Worm (Caenorhabditis elegans): Measurements from ENCODE around the gene smrd-1.
A peak's percentile ranks its signal among the peaks of the same experiment; 100 is the strongest.

smrd-1 gene

ce11 chrIII:10432104-10432503 lies 3.7 kb downstream of the smrd-1 start (continued):
- TF ChIP-seq syd-9 (tag; optimal IDR thresholded peaks at IDR 0.05): peak; percentile 46
- no peak for TF ChIP-seq zip-5 (tag; optimal IDR thresholded peaks at IDR 0.05)
- TF ChIP-seq hlh-30 (tag; optimal IDR thresholded peaks at IDR 0.05; ENCODE audit: insufficient read depth): peak; percentile 66
- peak; percentile 64 for TF ChIP-seq che-1 (tag; optimal IDR thresholded peaks at IDR 0.05)
- TF ChIP-seq nhr-232 (tag; optimal IDR thresholded peaks at IDR 0.05): peak; percentile 41
- TF ChIP-seq sdc-2 (tag; optimal IDR thresholded peaks at IDR 0.05): peak; percentile 21
- no peak for TF ChIP-seq ceh-24 (tag; optimal IDR thresholded peaks at IDR 0.05)
- no peak for TF ChIP-seq elt-4 (tag; optimal IDR thresholded peaks at IDR 0.05)
- TF ChIP-seq ttx-3 (tag; optimal IDR thresholded peaks at IDR 0.05): peak; percentile 56
- TF ChIP-seq ets-4 (tag; optimal IDR thresholded peaks at IDR 0.05): no peak
- no peak for TF ChIP-seq ama-1 (optimal IDR thresholded peaks at IDR 0.05)
- TF ChIP-seq unc-3 (GFP tag; conservative IDR thresholded peaks at IDR 0.05): no peak
- TF ChIP-seq unc-3 (tag; optimal IDR thresholded peaks at IDR 0.05): no peak
- TF ChIP-seq unc-86 (tag; optimal IDR thresholded peaks at IDR 0.05): no peak
- TF ChIP-seq ceh-9 (tag; optimal IDR thresholded peaks at IDR 0.05): no peak
- no peak for TF ChIP-seq elt-2 (tag; optimal IDR thresholded peaks at IDR 0.05)
- TF ChIP-seq npax-4 (tag; optimal IDR thresholded peaks at IDR 0.05): no peak
- TF ChIP-seq C08G9.2 (tag; optimal IDR thresholded peaks at IDR 0.05): peak; percentile 54
- peak; percentile 14 for TF ChIP-seq fax-1 (tag; optimal IDR thresholded peaks at IDR 0.05)
- TF ChIP-seq dmd-4 (tag; optimal IDR thresholded peaks at IDR 0.05; ENCODE audit: borderline replicate concordance): no peak
- peak; percentile 49 for TF ChIP-seq tbx-7 (tag; optimal IDR thresholded peaks at IDR 0.05)
- TF ChIP-seq K09A11.1 (tag; optimal IDR thresholded peaks at IDR 0.05; ENCODE audit: insufficient read depth): no peak
- peak; percentile 1 for TF ChIP-seq ceh-14 (tag; optimal IDR thresholded peaks at IDR 0.05)
- no peak for TF ChIP-seq pax-1 (tag; optimal IDR thresholded peaks at IDR 0.05)
- peak; percentile 26 for TF ChIP-seq K02D7.2 (tag; optimal IDR thresholded peaks at IDR 0.05)
- peak; percentile 11 for TF ChIP-seq madf-2 (tag; optimal IDR thresholded peaks at IDR 0.05)
- TF ChIP-seq odd-2 (tag; optimal IDR thresholded peaks at IDR 0.05): peak; percentile 29
- no peak for TF ChIP-seq ceh-45 (GFP tag; IDR thresholded peaks at IDR 0.05)
- peak; percentile 2 for TF ChIP-seq unc-42 (tag; optimal IDR thresholded peaks at IDR 0.05)
- TF ChIP-seq pha-2 (tag; optimal IDR thresholded peaks at IDR 0.05): peak; percentile 73
- TF ChIP-seq mec-3 (tag; optimal IDR thresholded peaks at IDR 0.05; ENCODE audit: borderline replicate concordance): no peak
- TF ChIP-seq hlh-8 (tag; optimal IDR thresholded peaks at IDR 0.05): peak; percentile 28
- TF ChIP-seq fkh-10 (GFP tag; optimal IDR thresholded peaks at IDR 0.05): no peak
- TF ChIP-seq lim-6 (tag; optimal IDR thresholded peaks at IDR 0.05): peak; percentile 3
- peak; percentile 63 for TF ChIP-seq C38D4.7 (GFP tag; optimal IDR thresholded peaks at IDR 0.05)
- peak; percentile 71 for TF ChIP-seq nfya-1 (tag; optimal IDR thresholded peaks at IDR 0.05)
- TF ChIP-seq ceh-19 (GFP tag; optimal IDR thresholded peaks at IDR 0.05): peak; percentile 29
- peak; percentile 68 for TF ChIP-seq pqm-1 (tag; optimal IDR thresholded peaks at IDR 0.05)
- TF ChIP-seq ceh-22 (tag; optimal IDR thresholded peaks at IDR 0.05): no peak
- peak; percentile 67 for TF ChIP-seq pat-9 (tag; optimal IDR thresholded peaks at IDR 0.05)
- no peak for TF ChIP-seq nhr-11 (tag; optimal IDR thresholded peaks at IDR 0.05)
- TF ChIP-seq rnt-1 (tag; optimal IDR thresholded peaks at IDR 0.05): peak; percentile 63
- no peak for TF ChIP-seq hlh-13 (GFP tag; optimal IDR thresholded peaks at IDR 0.05)
- no peak for TF ChIP-seq sox-2 (GFP tag; IDR thresholded peaks at IDR 0.05)
- TF ChIP-seq dve-1 (tag; optimal IDR thresholded peaks at IDR 0.05): no peak
- peak; percentile 29 for TF ChIP-seq hlh-6 (tag; optimal IDR thresholded peaks at IDR 0.05)
